Worm (Caenorhabditis elegans): Measurements from ENCODE around the gene faah-4.

The faah-4 gene

ce11 chrIII:11891335-11891734 lies 18.3 kb downstream of the faah-4 start, which contains the start of gene faah-5:
Gene faah-5, minus strand, starts transcription at chrIII:11891435.
- TF ChIP-seq lin-40 (tag; optimal IDR thresholded peaks at IDR 0.05) (no peak), chd-7 (tag; optimal IDR thresholded peaks at IDR 0.05) (no peak), ztf-25 (GFP tag; IDR thresholded peaks at IDR 0.05) (no peak), F57A8.1 (GFP tag; optimal IDR thresholded peaks at IDR 0.05) (no peak), sea-2 (GFP tag; IDR thresholded peaks at IDR 0.05) (no peak), B0261.1 (tag; optimal IDR thresholded peaks at IDR 0.05) (no peak), xnd-1 (tag; optimal IDR thresholded peaks at IDR 0.05) (no peak)

ce11 chrIII:11883694-11884093 lies 26.0 kb downstream of the faah-4 start, which contains the start of gene fbxb-22:
Gene fbxb-22, minus strand, starts transcription at chrIII:11883754.
- peak; percentile 68; the same call in 1 of the 2 replicates for TF ChIP-seq egrh-3 (GFP tag; IDR thresholded peaks at IDR 0.05)

DNA sequence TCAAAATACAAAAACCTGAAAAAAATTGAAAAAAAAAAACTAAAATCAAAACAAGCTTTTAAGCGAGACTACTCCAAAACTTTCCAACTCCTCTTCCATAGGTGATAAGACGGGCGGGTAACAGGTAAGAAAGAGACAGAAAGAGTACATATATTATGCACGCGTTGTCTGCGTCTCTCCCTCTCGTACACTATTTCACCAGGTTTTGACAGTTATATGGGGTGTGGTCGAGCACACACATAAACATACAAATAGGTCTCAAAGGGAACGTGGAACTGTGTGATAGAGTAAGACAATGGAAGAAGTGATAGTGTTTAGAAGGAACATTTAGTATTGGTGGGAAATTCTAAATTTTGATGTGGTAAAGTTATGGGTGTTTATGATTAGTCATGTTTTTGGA lies 28.1 kb downstream of the faah-4 start:
- peak; percentile 45 for TF ChIP-seq ets-4 (GFP tag; optimal IDR thresholded peaks at IDR 0.05)
- no peak for TF ChIP-seq bed-1 (GFP tag; IDR thresholded peaks at IDR 0.05)
- no peak for TF ChIP-seq zim-3 (tag; optimal IDR thresholded peaks at IDR 0.05)
- TF ChIP-seq Y67H2A.10 (GFP tag; conservative IDR thresholded peaks at IDR 0.05) = no peak
- TF ChIP-seq nhr-80 (tag; optimal IDR thresholded peaks at IDR 0.05) = peak; percentile 86
- no peak for TF ChIP-seq hlh-26 (GFP tag; conservative IDR thresholded peaks at IDR 0.05)
- TF ChIP-seq ekl-4 (GFP tag; IDR thresholded peaks at IDR 0.05) = no peak
- TF ChIP-seq snpc-3.4 (tag; optimal IDR thresholded peaks at IDR 0.05) = no peak
- no peak for TF ChIP-seq let-526 (GFP tag; IDR thresholded peaks at IDR 0.05)
- no peak for TF ChIP-seq lir-1 (GFP tag; conservative IDR thresholded peaks at IDR 0.05)
- no peak for TF ChIP-seq B0035.1 (tag; optimal IDR thresholded peaks at IDR 0.05)
- TF ChIP-seq mes-4 (tag; optimal IDR thresholded peaks at IDR 0.05) = no peak
- TF ChIP-seq snpc-1.1 (tag; optimal IDR thresholded peaks at IDR 0.05; ENCODE audit: insufficient read depth) = no peak
- no peak for TF ChIP-seq B0261.1 (tag; optimal IDR thresholded peaks at IDR 0.05)
- TF ChIP-seq F10E7.11 (tag; optimal IDR thresholded peaks at IDR 0.05) = no peak
- TF ChIP-seq pha-4 (tag; optimal IDR thresholded peaks at IDR 0.05) = no peak
- TF ChIP-seq F39B2.1 (GFP tag; IDR thresholded peaks at IDR 0.05) = no peak
- TF ChIP-seq F52B5.7 (tag; optimal IDR thresholded peaks at IDR 0.05) = no peak
- TF ChIP-seq hmg-1.2 (GFP tag; IDR thresholded peaks at IDR 0.05) = peak; percentile 93
- TF ChIP-seq F57C9.4 (tag; optimal IDR thresholded peaks at IDR 0.05) = no peak
- no peak for TF ChIP-seq cebp-2 (GFP tag; IDR thresholded peaks at IDR 0.05)
- TF ChIP-seq dpl-1 (GFP tag; optimal IDR thresholded peaks at IDR 0.05) = no peak
- TF ChIP-seq K11D2.4 (GFP tag; IDR thresholded peaks at IDR 0.05) = no peak
- TF ChIP-seq let-607 (tag; optimal IDR thresholded peaks at IDR 0.05) = no peak
- TF ChIP-seq hmg-20 (GFP tag; IDR thresholded peaks at IDR 0.05) = no peak
- no peak for TF ChIP-seq nhr-179 (tag; optimal IDR thresholded peaks at IDR 0.05)
- TF ChIP-seq F49E8.2 (tag; optimal IDR thresholded peaks at IDR 0.05; ENCODE audit: insufficient read depth) = no peak
- no peak for TF ChIP-seq F57A8.1 (GFP tag; optimal IDR thresholded peaks at IDR 0.05)
- TF ChIP-seq unc-62 (GFP tag; optimal IDR thresholded peaks at IDR 0.05) = peak; percentile 49
- TF ChIP-seq bed-2 (GFP tag; IDR thresholded peaks at IDR 0.05) = no peak
- TF ChIP-seq F55B11.4 (tag; optimal IDR thresholded peaks at IDR 0.05; ENCODE audit: borderline replicate concordance, insufficient read depth) = no peak
- TF ChIP-seq ZK185.1 (tag; optimal IDR thresholded peaks at IDR 0.05; ENCODE audit: poor library complexity, severe bottlenecking) = no peak
- no peak for TF ChIP-seq aptf-3 (GFP tag; IDR thresholded peaks at IDR 0.05)
- TF ChIP-seq attf-5 (GFP tag; optimal IDR thresholded peaks at IDR 0.05) = peak; percentile 14
- TF ChIP-seq athp-1 (tag; optimal IDR thresholded peaks at IDR 0.05) = no peak

Measured in whole organism, young adult.